Worm (Caenorhabditis elegans): ENCODE measurements around the gene srxa-13.

srxa-13 gene

DNA sequence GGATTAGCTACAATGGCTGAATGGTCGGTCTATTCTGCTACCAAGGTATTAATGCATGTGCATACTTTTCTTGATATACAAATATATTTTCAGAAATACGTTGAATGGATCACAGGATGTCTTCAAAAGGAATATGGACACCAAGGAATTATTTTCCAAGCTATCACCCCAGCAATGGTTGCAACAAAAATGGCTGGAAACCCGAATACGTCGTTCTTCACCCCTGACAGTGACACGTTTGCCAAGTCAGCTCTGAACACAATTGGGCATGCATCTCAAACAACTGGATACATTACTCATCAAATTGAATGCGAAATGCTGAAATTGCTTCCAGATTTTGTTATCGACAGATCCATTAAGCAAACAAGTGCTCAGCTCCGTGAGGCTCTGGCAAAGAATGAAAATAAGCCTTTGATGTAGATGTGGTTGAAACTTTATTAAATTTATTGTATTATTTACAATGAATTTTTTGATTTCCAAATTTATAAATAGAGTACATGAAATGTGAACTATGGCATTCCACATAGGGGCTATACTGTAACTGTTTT lies 22.0 kb upstream of the srxa-13 start (continued):
- no peak for TF ChIP-seq rbr-2 (tag; optimal IDR thresholded peaks at IDR 0.05)
- TF ChIP-seq vab-7 (GFP tag; IDR thresholded peaks at IDR 0.05), result no peak
- peak; percentile 85 for TF ChIP-seq Y75B8A.6 (GFP tag; IDR thresholded peaks at IDR 0.05)
- no peak for TF ChIP-seq lin-39 (tag; optimal IDR thresholded peaks at IDR 0.05)
- TF ChIP-seq Y48G9A.11 (GFP tag; IDR thresholded peaks at IDR 0.05), result no peak; the same call in 1 of the 2 replicates
- TF ChIP-seq F49E8.2 (tag; optimal IDR thresholded peaks at IDR 0.05; ENCODE audit: borderline replicate concordance), result no peak
- no peak for TF ChIP-seq zip-11 (GFP tag; IDR thresholded peaks at IDR 0.05)
- no peak for TF ChIP-seq saeg-2 (GFP tag; IDR thresholded peaks at IDR 0.05)
- no peak for TF ChIP-seq zag-1 (tag; optimal IDR thresholded peaks at IDR 0.05)
- TF ChIP-seq dpl-1 (GFP tag; optimal IDR thresholded peaks at IDR 0.05), result no peak
- TF ChIP-seq mdt-29 (GFP tag; IDR thresholded peaks at IDR 0.05), result peak; percentile 69; the same call in 1 of the 2 replicates
- TF ChIP-seq ztf-11 (tag; optimal IDR thresholded peaks at IDR 0.05), result no peak
- TF ChIP-seq nhr-10 (tag; optimal IDR thresholded peaks at IDR 0.05), result peak; percentile 51
- TF ChIP-seq dmd-8 (GFP tag; IDR thresholded peaks at IDR 0.05), result peak; percentile 69
- no peak for TF ChIP-seq daf-12 (tag; optimal IDR thresholded peaks at IDR 0.05)
- no peak for TF ChIP-seq php-3 (GFP tag; IDR thresholded peaks at IDR 0.05)
- TF ChIP-seq nhr-42 (GFP tag; IDR thresholded peaks at IDR 0.05), result peak; percentile 27; the same call in 1 of the 2 replicates
- peak; percentile 37 for TF ChIP-seq pha-4 (GFP tag; IDR thresholded peaks at IDR 0.05)
- TF ChIP-seq pha-4 (tag; optimal IDR thresholded peaks at IDR 0.05), result no peak
- no peak for TF ChIP-seq cey-2 (tag; optimal IDR thresholded peaks at IDR 0.05; ENCODE audit: borderline replicate concordance, insufficient read depth)
- peak; percentile 4 for TF ChIP-seq hlh-30 (tag; optimal IDR thresholded peaks at IDR 0.05; ENCODE audit: insufficient read depth)
- TF ChIP-seq lin-38 (GFP tag; IDR thresholded peaks at IDR 0.05), result peak; percentile 59
- no peak for TF ChIP-seq egl-27 (tag; optimal IDR thresholded peaks at IDR 0.05)
- no peak for TF ChIP-seq nhr-237 (tag; optimal IDR thresholded peaks at IDR 0.05)
- no peak for TF ChIP-seq ceh-62 (tag; optimal IDR thresholded peaks at IDR 0.05)
- TF ChIP-seq arid-1 (GFP tag; conservative IDR thresholded peaks at IDR 0.05), result peak; percentile 50; the same call in 1 of the 2 replicates
- TF ChIP-seq zfp-2 (tag; optimal IDR thresholded peaks at IDR 0.05), result no peak
- TF ChIP-seq gei-8 (GFP tag; optimal IDR thresholded peaks at IDR 0.05), result no peak
- no peak for TF ChIP-seq daf-19 (GFP tag; conservative IDR thresholded peaks at IDR 0.05)
- TF ChIP-seq Y5F2A.4 (GFP tag; optimal IDR thresholded peaks at IDR 0.05), result no peak
- no peak for TF ChIP-seq nhr-25 (tag; optimal IDR thresholded peaks at IDR 0.05; ENCODE audit: borderline replicate concordance, insufficient read depth)
- no peak; the same call in 1 of the 2 replicates for TF ChIP-seq hmg-1.1 (GFP tag; IDR thresholded peaks at IDR 0.05)
- TF ChIP-seq ceh-28 (tag; optimal IDR thresholded peaks at IDR 0.05), result no peak
- TF ChIP-seq attf-4 (tag; optimal IDR thresholded peaks at IDR 0.05), result no peak
- peak; percentile 27; the same call in 1 of the 2 replicates for TF ChIP-seq snpc-1.2 (GFP tag; IDR thresholded peaks at IDR 0.05)
- TF ChIP-seq daf-8 (GFP tag; IDR thresholded peaks at IDR 0.05), result no peak
- TF ChIP-seq snpc-4 (tag; optimal IDR thresholded peaks at IDR 0.05), result no peak
- no peak for TF ChIP-seq lim-7 (GFP tag; IDR thresholded peaks at IDR 0.05)
- no peak for TF ChIP-seq R02D3.7 (tag; optimal IDR thresholded peaks at IDR 0.05)
- no peak for TF ChIP-seq spr-1 (tag; optimal IDR thresholded peaks at IDR 0.05)
- peak; percentile 32 for TF ChIP-seq spr-3 (GFP tag; optimal IDR thresholded peaks at IDR 0.05)
- TF ChIP-seq D1046.2 (GFP tag; IDR thresholded peaks at IDR 0.05), result peak; percentile 79; the same call in 1 of the 2 replicates
- TF ChIP-seq sdz-12 (GFP tag; optimal IDR thresholded peaks at IDR 0.05), result peak; percentile 13
- peak; percentile 75 for TF ChIP-seq T20F7.1 (GFP tag; optimal IDR thresholded peaks at IDR 0.05)
- TF ChIP-seq egl-43 (GFP tag; IDR thresholded peaks at IDR 0.05), result peak; percentile 73
- TF ChIP-seq ces-1 (GFP tag; optimal IDR thresholded peaks at IDR 0.05), result no peak
- peak; percentile 51; the same call in 1 of the 2 replicates for TF ChIP-seq lin-1 (GFP tag; IDR thresholded peaks at IDR 0.05)
- TF ChIP-seq nhr-11 (tag; optimal IDR thresholded peaks at IDR 0.05), result peak; percentile 11
- TF ChIP-seq fos-1 (tag; optimal IDR thresholded peaks at IDR 0.05), result no peak
- TF ChIP-seq nhr-102 (tag; optimal IDR thresholded peaks at IDR 0.05), result peak; percentile 70
- TF ChIP-seq F44E2.7 (GFP tag; IDR thresholded peaks at IDR 0.05), result no peak
